Worm (Caenorhabditis elegans) whole organism, young adult: ENCODE measurements around the gene K06H7.8.

Experiments used
- ceh-40 ChIP-seq: fragments of 200-800 bp; sonication (Bioruptor generic); IDR thresholded peaks from 2 replicates; pipeline ENCODE4 v1.3.6; 2022; ENCODE audit warnings: missing genetic modification characterization, missing compliant biosample characterization
- lin-35 ChIP-seq, 3 experiments: fragments of 150-350 bp in 2 of 3; sonication (generic microtip) in 1 of 3; optimal IDR thresholded peaks; 2 replicates each; lab custom pipeline; 2014 to 2018; ENCODE audit warnings: missing biosample characterization in 3 of 3, missing genetic modification characterization in 3 of 3, missing genetic modification reagents in 3 of 3
- nhr-27 ChIP-seq: fragments of 200-800 bp; sonication (Bioruptor generic); optimal IDR thresholded peaks from 2 replicates; lab custom pipeline; 2018; ENCODE audit warnings: mild to moderate bottlenecking, missing genetic modification characterization, moderate library complexity, missing compliant biosample characterization
- sptf-2 ChIP-seq: fragments of 200-800 bp; sonication (Bioruptor generic); optimal IDR thresholded peaks from 2 replicates; lab custom pipeline; 2018; ENCODE audit warnings: mild to moderate bottlenecking, missing genetic modification characterization, missing compliant biosample characterization
- ztf-26 ChIP-seq: sonication (generic microtip); optimal IDR thresholded peaks from 2 replicates; lab custom pipeline; 2017; ENCODE audit warnings: missing genetic modification characterization, missing compliant biosample characterization
- ztf-3 ChIP-seq: fragments of 200-800 bp; sonication (Bioruptor generic); optimal IDR thresholded peaks from 2 replicates; lab custom pipeline; 2018; ENCODE audit warnings: mild to moderate bottlenecking, missing genetic modification characterization, missing compliant biosample characterization

DNA sequence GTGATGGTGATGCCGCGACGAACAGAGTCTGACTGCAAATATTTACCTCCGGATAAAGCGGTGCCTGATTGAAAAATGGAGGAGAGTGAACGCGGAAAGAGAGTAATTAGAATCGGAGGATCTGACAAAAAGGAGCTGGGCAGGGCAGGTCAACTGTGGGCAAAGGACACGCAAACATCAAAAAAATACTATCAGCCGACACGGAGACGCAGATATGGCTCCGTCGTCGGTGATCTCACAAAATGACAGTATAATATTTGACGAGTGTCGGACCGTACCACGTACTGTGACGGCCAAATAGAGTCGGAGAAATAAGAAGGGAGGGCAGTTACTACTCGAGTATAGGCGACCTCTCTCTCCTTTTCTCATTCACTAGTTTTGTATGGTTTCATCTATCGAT lies 34.5 kb upstream of the K06H7.8 start:
- no peak for TF ChIP-seq nhr-27 (tag; lab: Kevin White, UChicago)
- no peak for TF ChIP-seq ztf-3 (GFP tag; lab: Kevin White, UChicago)
- no peak for TF ChIP-seq ceh-40 (GFP tag; lab: Robert Waterston, UW)
- no peak for TF ChIP-seq lin-35 (GFP tag; optimal IDR thresholded peaks at IDR 0.05; lab: Kevin White, UChicago)
- TF ChIP-seq ztf-26 (tag; lab: Kevin White, UChicago) = no peak
- no peak for TF ChIP-seq sptf-2 (GFP tag; lab: Kevin White, UChicago)
